Worm (Caenorhabditis elegans): ENCODE results near the gene F49F1.12.
"Not testable (repeated sequence)": the region's sequence is repeated elsewhere in the genome, so short reads cannot be mapped to it uniquely, and the experiment has no call there.

DNA sequence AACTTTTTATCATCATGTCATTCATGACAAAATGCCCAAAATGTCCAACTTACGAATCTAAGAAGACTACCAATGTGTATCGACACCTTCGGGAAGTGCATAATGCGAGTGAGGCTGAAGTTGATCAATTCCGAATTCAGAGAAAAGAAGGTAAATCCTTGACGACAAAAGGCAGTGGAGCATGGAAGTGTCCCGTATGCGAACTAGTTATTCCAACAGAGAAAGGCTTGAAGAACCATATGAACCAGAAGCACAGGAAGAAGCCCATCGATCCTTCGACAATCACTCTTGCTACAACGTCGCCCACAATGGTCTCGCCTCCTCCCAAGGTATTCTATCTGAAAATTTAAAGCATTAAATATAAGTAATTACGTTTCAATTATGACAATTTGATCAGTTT is 43.2 kb upstream of the F49F1.12 start, which contains the start of gene K08D10.11:
- not testable (repeated sequence) for TF ChIP-seq B0310.2 (tag; optimal IDR thresholded peaks at IDR 0.05); ceh-36 (tag; optimal IDR thresholded peaks at IDR 0.05); tra-4 (tag; optimal IDR thresholded peaks at IDR 0.05); ama-1 (optimal IDR thresholded peaks at IDR 0.05); hmbx-1 (tag; optimal IDR thresholded peaks at IDR 0.05); hmg-4 (GFP tag; optimal IDR thresholded peaks at IDR 0.05)
